Fruit fly (Drosophila melanogaster): ENCODE data around the gene Pex3.

The Pex3 gene

DNA sequence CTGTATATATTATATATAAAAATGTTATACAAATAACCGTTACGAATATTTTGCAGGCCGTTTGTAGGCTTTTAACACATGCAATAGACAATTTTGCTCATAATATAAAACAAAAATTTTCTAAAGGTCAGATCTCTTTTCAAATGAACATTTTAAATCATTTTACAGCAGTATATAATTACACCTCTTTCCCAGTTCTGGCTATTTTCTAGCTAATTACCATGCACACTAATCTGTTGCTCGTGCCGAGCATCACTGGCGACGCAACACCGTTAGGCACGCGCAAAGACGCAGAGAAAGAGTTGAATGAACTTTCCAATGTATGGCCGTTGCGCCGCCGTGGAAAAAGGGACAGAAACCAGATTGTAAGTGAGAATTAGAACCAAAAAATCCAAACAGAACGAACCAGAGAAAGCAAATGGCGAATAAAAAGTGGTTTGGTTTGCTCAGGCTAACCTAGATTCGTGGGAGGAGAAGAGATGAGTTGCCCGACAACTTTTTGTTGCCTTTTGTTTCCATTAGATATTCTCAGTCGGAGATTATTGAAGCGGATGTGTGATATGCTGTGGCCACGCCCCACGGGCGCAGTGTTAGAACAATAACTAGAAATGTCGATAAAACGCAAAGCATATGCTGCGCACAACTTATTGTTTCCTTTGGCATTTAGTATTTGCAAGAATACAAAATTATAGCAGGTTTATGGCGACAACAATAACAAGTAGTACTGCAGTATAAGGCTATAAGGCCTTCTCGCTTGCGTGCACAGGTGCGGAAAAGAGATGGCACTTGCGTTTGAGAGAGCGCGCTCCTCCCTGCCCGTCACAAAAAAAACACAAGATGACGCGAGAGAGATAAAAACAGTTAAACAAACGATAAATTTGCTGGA, 2.8 kb upstream of the Pex3 start:
- no peak for TF ChIP-seq CG17801 (GFP tag; optimal IDR thresholded peaks at IDR 0.05; ENCODE audit: partially characterized antibody)

- no peak for TF ChIP-seq CG17801 (GFP tag; optimal IDR thresholded peaks at IDR 0.05; ENCODE audit: partially characterized antibody)
Measured at dm6 chr3L:15142004-15142890, 1.9 kb upstream of the Pex3 start, which contains the start of gene Pdi. Gene Pdi (minus strand): TSS chr3L:15142840.

DNA sequence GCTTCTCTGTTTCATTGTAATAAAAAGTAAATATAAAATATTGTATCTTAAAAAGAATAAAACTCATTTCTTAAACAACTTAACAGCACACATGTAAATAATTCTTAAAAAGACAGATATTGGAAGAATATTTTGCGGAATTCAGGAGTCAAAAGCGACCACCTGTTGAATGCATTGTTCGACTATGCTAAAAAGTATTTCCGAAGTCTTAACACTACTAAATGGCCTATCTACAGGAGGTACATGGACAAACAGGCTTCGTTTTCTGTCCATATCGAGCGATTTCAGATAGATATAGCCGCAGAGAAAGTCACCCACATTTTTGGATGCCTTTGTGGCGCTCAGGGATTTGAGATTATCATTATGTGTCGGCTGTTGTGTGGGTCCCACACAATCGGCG, 1.0 kb upstream of the Pex3 start:
- TF ChIP-seq CG17801 (GFP tag; optimal IDR thresholded peaks at IDR 0.05; ENCODE audit: partially characterized antibody), result no peak

DNA sequence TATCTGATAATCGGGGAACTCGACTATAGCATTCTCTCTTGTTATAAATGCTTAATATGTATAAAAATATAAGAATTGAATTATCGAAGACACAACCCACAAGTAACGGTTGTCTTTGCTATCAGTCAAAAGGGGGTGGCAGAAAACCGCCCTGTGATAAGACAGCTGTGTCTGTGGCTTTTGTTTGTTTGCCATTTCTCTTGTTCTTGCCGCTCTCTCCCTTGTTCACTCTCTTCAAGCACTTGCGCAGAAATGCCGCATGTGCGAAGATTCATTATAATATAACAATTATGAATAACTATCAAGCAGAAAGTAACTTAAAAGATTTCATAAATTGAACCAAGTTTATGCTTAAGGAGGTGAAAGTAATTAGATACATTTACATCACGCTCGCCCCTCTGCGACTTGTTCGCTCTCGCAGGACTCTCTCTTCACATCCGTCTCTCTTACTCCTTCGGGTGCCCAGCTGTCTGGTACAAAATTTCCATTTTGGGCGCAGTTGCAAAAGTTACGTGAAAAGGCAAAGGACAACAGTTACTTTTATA, 2.6 kb downstream of the Pex3 start, which contains the start of gene FucTA:
TSS of gene FucTA (plus strand) at position 495 of the 545 bp plus-strand sequence.
- TF ChIP-seq CG17801 (GFP tag; optimal IDR thresholded peaks at IDR 0.05; ENCODE audit: partially characterized antibody), result no peak

- no peak for TF ChIP-seq CG17801 (GFP tag; optimal IDR thresholded peaks at IDR 0.05; ENCODE audit: partially characterized antibody)
Measured at dm6 chr3L:15150028-15150427, 5.9 kb downstream of the Pex3 start.

- TF ChIP-seq CG17801 (GFP tag; optimal IDR thresholded peaks at IDR 0.05; ENCODE audit: partially characterized antibody), result peak; percentile 32
Measured at dm6 chr3L:15158330-15159114, 14.4 kb downstream of the Pex3 start, which contains the start of the genes Msh6 and Prp31. Gene Msh6 (minus strand): TSS chr3L:15158562. Gene Prp31 (plus strand): TSS chr3L:15159100.

DNA sequence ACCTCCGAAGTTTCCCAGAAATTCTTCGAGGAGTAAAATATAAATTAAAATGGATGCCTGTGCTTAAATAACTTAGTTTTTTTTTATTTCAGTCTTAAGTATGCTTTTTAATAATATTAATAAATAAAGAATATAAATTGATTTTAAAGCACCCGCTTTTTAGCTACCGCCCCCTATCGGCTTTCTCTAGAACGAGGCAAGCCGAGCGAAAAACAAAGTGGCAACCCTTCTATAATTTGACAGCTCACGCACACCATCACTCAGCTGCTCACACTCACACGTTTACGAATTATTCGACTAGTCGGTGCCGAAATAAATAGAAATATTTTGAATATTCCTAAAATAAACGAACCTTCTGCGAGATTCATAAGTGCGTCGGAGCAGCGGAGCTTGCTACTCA, 17.4 kb downstream of the Pex3 start, which contains the start of gene CG6878:
TSS of gene CG6878 (plus strand) at position 269 of the 400 bp plus-strand sequence.
- TF ChIP-seq CG17801 (GFP tag; optimal IDR thresholded peaks at IDR 0.05; ENCODE audit: partially characterized antibody), result peak; percentile 19

DNA sequence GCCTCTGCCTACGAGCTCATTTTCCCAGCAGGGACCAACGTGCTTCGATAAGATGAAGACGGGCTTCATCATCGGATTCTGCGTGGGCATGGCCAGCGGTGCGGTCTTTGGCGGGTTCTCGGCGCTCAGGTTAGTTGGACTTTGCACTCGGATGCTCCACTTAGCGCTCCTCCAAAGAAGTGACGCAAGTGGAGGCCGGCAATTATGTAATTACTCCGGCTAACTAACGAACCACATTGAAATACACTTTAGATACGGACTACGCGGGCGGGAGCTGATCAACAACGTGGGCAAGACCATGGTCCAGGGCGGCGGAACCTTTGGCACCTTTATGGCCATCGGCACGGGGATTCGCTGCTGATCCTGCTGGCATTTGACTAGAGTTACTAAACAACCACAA, 17.9 kb downstream of the Pex3 start:
- TF ChIP-seq CG17801 (GFP tag; optimal IDR thresholded peaks at IDR 0.05; ENCODE audit: partially characterized antibody), result no peak

dm6 chr3L:15162988-15163387, 18.8 kb downstream of the Pex3 start:
- TF ChIP-seq CG17801 (GFP tag; optimal IDR thresholded peaks at IDR 0.05; ENCODE audit: partially characterized antibody), result no peak

DNA sequence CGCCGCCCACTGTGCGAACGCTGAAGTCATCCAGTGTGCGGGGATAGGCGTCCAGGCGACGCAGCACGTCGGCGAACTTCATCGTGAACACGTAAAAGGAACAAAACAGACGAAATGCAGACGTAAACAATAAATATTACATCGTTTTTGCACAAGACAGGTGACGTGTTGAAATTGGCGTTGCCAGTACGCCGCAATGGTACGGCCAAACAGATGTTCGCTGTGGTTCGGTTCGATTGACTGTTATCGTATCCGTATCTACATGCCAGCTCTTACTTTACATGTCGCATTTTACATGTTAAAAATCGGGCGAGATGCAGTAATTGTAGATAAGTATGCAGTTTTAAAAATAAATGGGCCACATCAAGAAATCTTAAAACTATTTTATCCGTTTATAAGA, 19.3 kb downstream of the Pex3 start, which contains the start of gene CG7011:
TSS of gene CG7011 (minus strand) at position 215 of the 400 bp plus-strand sequence.
- no peak for TF ChIP-seq CG17801 (GFP tag; optimal IDR thresholded peaks at IDR 0.05; ENCODE audit: partially characterized antibody)

DNA sequence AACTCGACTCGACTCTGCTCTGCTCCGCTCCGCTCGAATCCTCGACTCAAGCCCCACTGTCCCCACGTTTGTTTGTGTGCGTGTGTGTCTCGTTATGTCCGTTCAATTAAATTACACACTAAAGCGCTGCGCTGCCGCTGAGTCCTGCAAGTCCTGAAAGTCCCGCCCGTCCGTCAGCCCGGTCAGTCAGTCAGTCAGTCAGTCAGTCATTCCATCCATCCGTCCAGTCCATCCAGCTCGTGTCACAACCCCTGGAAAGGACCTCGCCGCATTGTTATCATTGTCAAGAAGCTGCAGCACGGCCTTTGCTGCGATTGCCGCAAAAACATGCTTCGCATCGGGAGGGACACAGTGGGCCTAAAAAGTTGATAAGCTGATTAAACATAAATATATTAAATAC, 24.9 kb downstream of the Pex3 start:
- no peak for TF ChIP-seq CG17801 (GFP tag; optimal IDR thresholded peaks at IDR 0.05; ENCODE audit: partially characterized antibody)

- no peak for TF ChIP-seq CG17801 (GFP tag; optimal IDR thresholded peaks at IDR 0.05; ENCODE audit: partially characterized antibody)
Measured at dm6 chr3L:15169795-15170194, 25.6 kb downstream of the Pex3 start.

DNA sequence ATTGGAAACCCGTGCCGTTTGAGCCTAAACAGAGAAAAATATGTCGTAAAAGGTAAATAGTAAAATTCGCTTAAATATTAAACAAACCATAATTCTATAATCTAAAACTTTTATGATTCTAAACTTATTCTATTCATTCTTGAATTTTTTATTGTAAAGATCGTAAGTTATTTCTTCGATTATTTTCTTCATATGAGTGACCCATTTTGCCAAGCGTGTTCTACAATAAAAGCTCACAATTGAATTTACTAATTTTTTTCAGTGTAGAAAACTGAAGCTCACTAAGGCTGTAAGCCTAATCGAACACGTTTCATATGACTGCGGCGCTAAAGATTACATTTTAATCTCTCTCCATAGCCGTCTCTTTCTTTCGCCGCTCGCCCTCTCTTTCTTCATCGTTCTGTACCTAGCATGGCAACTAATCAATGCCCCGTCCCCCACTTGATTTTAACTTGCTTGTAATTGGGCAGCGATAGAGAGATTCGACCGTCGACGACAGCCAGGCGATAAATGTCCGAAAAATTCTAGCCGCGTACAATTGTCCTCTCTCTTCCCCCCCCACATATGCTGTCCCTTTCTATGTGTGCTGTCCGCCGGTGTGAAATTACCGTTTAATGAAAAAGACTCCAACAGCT, 27.7 kb downstream of the Pex3 start:
- no peak for TF ChIP-seq CG17801 (GFP tag; optimal IDR thresholded peaks at IDR 0.05; ENCODE audit: partially characterized antibody)
